Worm (Caenorhabditis elegans): ENCODE data around the gene rgs-5.

rgs-5 gene

ce11 chrIII:5717173-5717748 is 18.9 kb downstream of the rgs-5 start:
- TF ChIP-seq elt-1 (tag; optimal IDR thresholded peaks at IDR 0.05) = no peak
- peak; percentile 28 for TF ChIP-seq ama-1 (optimal IDR thresholded peaks at IDR 0.05)

ce11 chrIII:5718385-5718784 is 20.0 kb downstream of the rgs-5 start:
- TF ChIP-seq ceh-16 (tag; optimal IDR thresholded peaks at IDR 0.05) = peak; percentile 4
- no peak for TF ChIP-seq crh-2 (tag; optimal IDR thresholded peaks at IDR 0.05)

- TF ChIP-seq ceh-16 (tag; optimal IDR thresholded peaks at IDR 0.05) (peak; percentile 80), sma-9 (GFP tag; optimal IDR thresholded peaks at IDR 0.05) (no peak), sma-9 (tag; optimal IDR thresholded peaks at IDR 0.05) (no peak)
Measured at ce11 chrIII:5719105-5719831, 20.9 kb downstream of the rgs-5 start.

- TF ChIP-seq unc-39 (tag; optimal IDR thresholded peaks at IDR 0.05) = no peak
- TF ChIP-seq mab-5 (tag; optimal IDR thresholded peaks at IDR 0.05) = no peak
- no peak for TF ChIP-seq R02D3.7 (tag; optimal IDR thresholded peaks at IDR 0.05)
- no peak for TF ChIP-seq Y55F3AM.14 (GFP tag; optimal IDR thresholded peaks at IDR 0.05)
- peak; percentile 35 for TF ChIP-seq gmeb-1 (tag; optimal IDR thresholded peaks at IDR 0.05)
- TF ChIP-seq nhr-11 (tag; optimal IDR thresholded peaks at IDR 0.05) = no peak
- no peak for TF ChIP-seq sma-9 (GFP tag; optimal IDR thresholded peaks at IDR 0.05)
- no peak for TF ChIP-seq sma-9 (tag; optimal IDR thresholded peaks at IDR 0.05)
- TF ChIP-seq lsy-2 (tag; optimal IDR thresholded peaks at IDR 0.05) = peak; percentile 8 to 18
- no peak for TF ChIP-seq ZK546.5 (tag; optimal IDR thresholded peaks at IDR 0.05)
- no peak for TF ChIP-seq sem-4 (tag; optimal IDR thresholded peaks at IDR 0.05)
- TF ChIP-seq mbf-1 (tag; optimal IDR thresholded peaks at IDR 0.05) = no peak
- TF ChIP-seq nhr-237 (tag; optimal IDR thresholded peaks at IDR 0.05) = no peak
- no peak for TF ChIP-seq ztf-11 (tag; optimal IDR thresholded peaks at IDR 0.05)
- TF ChIP-seq nhr-129 (tag; optimal IDR thresholded peaks at IDR 0.05) = no peak
- no peak for TF ChIP-seq elt-3 (tag; optimal IDR thresholded peaks at IDR 0.05)
Measured at ce11 chrIII:5719832-5720194, 21.5 kb downstream of the rgs-5 start.

- TF ChIP-seq sma-9 (GFP tag; optimal IDR thresholded peaks at IDR 0.05) = peak; percentile 2
- no peak for TF ChIP-seq sma-9 (tag; optimal IDR thresholded peaks at IDR 0.05)
- TF ChIP-seq sem-4 (tag; optimal IDR thresholded peaks at IDR 0.05) = no peak
Measured at ce11 chrIII:5720266-5721019, 22.1 kb downstream of the rgs-5 start.

- TF ChIP-seq gmeb-1 (tag; optimal IDR thresholded peaks at IDR 0.05) (no peak), elt-3 (tag; optimal IDR thresholded peaks at IDR 0.05) (no peak), F13H6.1 (tag; optimal IDR thresholded peaks at IDR 0.05) (no peak), lin-39 (tag; optimal IDR thresholded peaks at IDR 0.05) (no peak), lsy-2 (tag; optimal IDR thresholded peaks at IDR 0.05) (no peak), skn-1 (tag; optimal IDR thresholded peaks at IDR 0.05) (no peak), unc-55 (GFP tag; optimal IDR thresholded peaks at IDR 0.05) (no peak), aly-2 (tag; optimal IDR thresholded peaks at IDR 0.05) (no peak), nhr-6 (tag; optimal IDR thresholded peaks at IDR 0.05) (no peak), sem-4 (tag; optimal IDR thresholded peaks at IDR 0.05) (no peak), R02D3.7 (tag; optimal IDR thresholded peaks at IDR 0.05) (no peak), fos-1 (tag; optimal IDR thresholded peaks at IDR 0.05) (no peak), alr-1 (tag; optimal IDR thresholded peaks at IDR 0.05) (no peak), unc-39 (tag; optimal IDR thresholded peaks at IDR 0.05) (no peak), ceh-16 (tag; optimal IDR thresholded peaks at IDR 0.05) (no peak), unc-62 (GFP tag; optimal IDR thresholded peaks at IDR 0.05) (no peak)
Measured at ce11 chrIII:5721488-5721887, 23.1 kb downstream of the rgs-5 start.

ce11 chrIII:5721888-5722287 is 23.5 kb downstream of the rgs-5 start:
- TF ChIP-seq ztf-4 (tag; optimal IDR thresholded peaks at IDR 0.05) = peak; percentile 59
- no peak for TF ChIP-seq aly-2 (tag; optimal IDR thresholded peaks at IDR 0.05)
- TF ChIP-seq mab-5 (tag; optimal IDR thresholded peaks at IDR 0.05) = no peak
- peak; percentile 27 for TF ChIP-seq lin-11 (tag; optimal IDR thresholded peaks at IDR 0.05)
- TF ChIP-seq blmp-1 (tag; optimal IDR thresholded peaks at IDR 0.05; ENCODE audit: insufficient read depth) = peak; percentile 28
- TF ChIP-seq lin-13 (GFP tag; optimal IDR thresholded peaks at IDR 0.05) = peak; percentile 52
- no peak for TF ChIP-seq ZK546.5 (tag; optimal IDR thresholded peaks at IDR 0.05)
- peak; percentile 84 for TF ChIP-seq sma-3 (GFP tag; optimal IDR thresholded peaks at IDR 0.05)
- peak; percentile 74 for TF ChIP-seq sem-4 (tag; optimal IDR thresholded peaks at IDR 0.05)
- TF ChIP-seq elt-1 (tag; optimal IDR thresholded peaks at IDR 0.05) = no peak
- peak; percentile 24 for TF ChIP-seq nhr-25 (tag; optimal IDR thresholded peaks at IDR 0.05)
- TF ChIP-seq crh-2 (tag; optimal IDR thresholded peaks at IDR 0.05) = peak; percentile 66
- peak; percentile 71 for TF ChIP-seq F13H6.1 (tag; optimal IDR thresholded peaks at IDR 0.05)
- TF ChIP-seq snpc-4 (tag; optimal IDR thresholded peaks at IDR 0.05) = no peak
- TF ChIP-seq R02D3.7 (tag; optimal IDR thresholded peaks at IDR 0.05) = peak; percentile 17
- peak; percentile 93 for TF ChIP-seq sma-9 (GFP tag; optimal IDR thresholded peaks at IDR 0.05)
- TF ChIP-seq sma-9 (tag; optimal IDR thresholded peaks at IDR 0.05) = no peak
- peak; percentile 87 for TF ChIP-seq fos-1 (tag; optimal IDR thresholded peaks at IDR 0.05)
- peak; percentile 34 to 80 for TF ChIP-seq lsy-2 (tag; optimal IDR thresholded peaks at IDR 0.05)
- TF ChIP-seq dmd-4 (tag; optimal IDR thresholded peaks at IDR 0.05) = no peak
- no peak for TF ChIP-seq ztf-11 (tag; optimal IDR thresholded peaks at IDR 0.05)

Data from whole organism, L2 larva.